Worm (Caenorhabditis elegans): ENCODE results near the gene T26G10.1.

Gene T26G10.1

DNA sequence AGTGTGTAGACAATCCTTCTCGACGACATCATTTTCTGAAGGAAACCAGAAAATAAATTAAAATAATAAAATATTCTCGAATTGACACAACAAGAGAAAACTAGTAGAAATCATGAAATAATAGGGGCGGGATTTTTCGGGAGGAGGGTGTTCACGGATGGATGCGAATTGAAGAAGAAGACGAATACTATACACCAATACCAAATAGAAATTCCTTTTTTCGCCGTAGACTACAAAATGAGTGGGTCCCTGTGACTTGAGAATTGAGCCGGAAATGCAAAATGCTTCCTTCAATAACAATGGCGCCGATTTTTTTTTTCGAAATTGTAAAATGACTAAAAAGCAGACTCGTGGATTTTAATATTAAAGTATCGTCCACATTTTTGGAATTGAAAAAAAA is 5.4 kb downstream of the T26G10.1 start, which contains the start of gene nlp-48:
Gene nlp-48, minus strand, starts transcription at position 101 of the 400 bp plus-strand sequence.
- no peak for TF ChIP-seq sem-4 (tag; optimal IDR thresholded peaks at IDR 0.05)
- TF ChIP-seq peb-1 (tag; optimal IDR thresholded peaks at IDR 0.05) = no peak
- no peak for TF ChIP-seq ztf-1 (GFP tag; conservative IDR thresholded peaks at IDR 0.05)

DNA sequence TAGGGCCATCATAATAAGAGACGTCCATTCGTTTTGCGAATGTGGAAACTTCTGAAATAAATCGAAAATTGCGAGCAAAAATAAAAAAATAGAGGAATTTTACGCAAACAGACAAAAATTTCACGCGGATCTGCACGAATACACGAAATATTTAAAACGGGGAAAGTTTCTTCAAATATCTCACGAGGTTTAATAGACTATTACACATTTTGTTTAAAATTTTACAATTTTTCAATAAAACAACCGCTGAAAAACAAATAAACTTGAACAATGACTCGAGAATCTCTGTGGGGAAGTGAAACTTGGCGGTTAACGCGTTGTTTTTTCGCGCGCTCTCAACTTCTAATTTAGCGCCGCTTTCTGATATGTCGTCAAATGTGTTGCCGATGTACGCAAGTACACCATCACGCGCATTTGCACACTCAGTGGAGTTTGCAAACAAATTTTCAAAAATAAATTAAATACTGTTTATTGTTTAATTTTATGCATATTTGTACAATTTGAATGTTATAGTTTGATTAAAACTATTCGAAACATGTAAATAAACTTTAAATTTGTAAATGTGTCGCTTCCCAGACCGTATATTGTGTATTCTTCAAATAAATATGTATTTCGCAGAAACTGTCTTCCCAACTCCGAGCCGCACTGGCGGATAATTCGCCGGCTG is 13.2 kb downstream of the T26G10.1 start, which contains the start of the genes gpr-2 and rgr-1:
Gene gpr-2, minus strand, starts transcription at position 51 of the 667 bp plus-strand sequence.
Gene rgr-1, plus strand, starts transcription at position 617 of the 667 bp plus-strand sequence.
- TF ChIP-seq lin-13 (GFP tag; optimal IDR thresholded peaks at IDR 0.05) = peak; percentile 11
- no peak for TF ChIP-seq nhr-77 (tag; optimal IDR thresholded peaks at IDR 0.05)
- no peak for TF ChIP-seq sma-9 (GFP tag; optimal IDR thresholded peaks at IDR 0.05)
- TF ChIP-seq sma-9 (tag; optimal IDR thresholded peaks at IDR 0.05) = no peak
- TF ChIP-seq gmeb-1 (tag; optimal IDR thresholded peaks at IDR 0.05) = peak; percentile 82
- TF ChIP-seq nhr-129 (tag; optimal IDR thresholded peaks at IDR 0.05) = peak; percentile 32
- TF ChIP-seq nhr-6 (tag; optimal IDR thresholded peaks at IDR 0.05) = no peak
- no peak for TF ChIP-seq nhr-23 (tag; optimal IDR thresholded peaks at IDR 0.05)
- no peak for TF ChIP-seq peb-1 (tag; optimal IDR thresholded peaks at IDR 0.05)
- no peak for TF ChIP-seq nhr-21 (tag; optimal IDR thresholded peaks at IDR 0.05)
- no peak for TF ChIP-seq unc-62 (GFP tag; optimal IDR thresholded peaks at IDR 0.05)
- TF ChIP-seq unc-55 (GFP tag; optimal IDR thresholded peaks at IDR 0.05) = peak; percentile 52
- TF ChIP-seq lsy-2 (tag; optimal IDR thresholded peaks at IDR 0.05) = peak in 1 of 2 experiments; percentile 33
- TF ChIP-seq zag-1 (tag; optimal IDR thresholded peaks at IDR 0.05) = no peak
- no peak for TF ChIP-seq nhr-11 (tag; optimal IDR thresholded peaks at IDR 0.05)
- no peak for TF ChIP-seq ztf-1 (GFP tag; conservative IDR thresholded peaks at IDR 0.05)
- peak; percentile 12 for TF ChIP-seq lin-11 (tag; optimal IDR thresholded peaks at IDR 0.05)
- no peak for TF ChIP-seq nhr-237 (tag; optimal IDR thresholded peaks at IDR 0.05)
- TF ChIP-seq nhr-10 (tag; optimal IDR thresholded peaks at IDR 0.05) = no peak
- TF ChIP-seq mab-5 (tag; optimal IDR thresholded peaks at IDR 0.05) = no peak

DNA sequence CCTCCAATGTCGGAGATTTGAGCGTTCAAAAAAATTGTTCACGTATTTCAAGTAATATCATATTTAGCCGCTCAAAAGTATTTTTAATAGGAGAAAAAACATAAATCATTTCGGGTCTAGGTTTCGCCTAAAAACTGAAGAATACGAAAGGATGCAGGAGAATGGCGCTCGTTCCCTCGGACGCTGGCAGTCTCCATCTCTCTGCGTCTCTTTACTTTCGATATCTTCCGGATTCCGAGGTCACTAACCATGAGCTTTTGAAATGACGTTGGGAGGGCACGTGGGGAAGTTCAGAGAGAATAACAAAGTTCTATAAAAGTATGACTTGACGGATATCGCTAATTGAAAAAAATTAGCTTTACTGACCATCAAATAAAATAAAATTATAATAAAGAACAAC is 15.5 kb downstream of the T26G10.1 start:
- TF ChIP-seq nhr-21 (tag; optimal IDR thresholded peaks at IDR 0.05) = no peak
- peak in 1 of 2 experiments; percentile 58 for TF ChIP-seq lsy-2 (tag; optimal IDR thresholded peaks at IDR 0.05)
- peak; percentile 12 for TF ChIP-seq crh-2 (tag; optimal IDR thresholded peaks at IDR 0.05)
- TF ChIP-seq nhr-129 (tag; optimal IDR thresholded peaks at IDR 0.05) = peak; percentile 38
- TF ChIP-seq unc-55 (GFP tag; optimal IDR thresholded peaks at IDR 0.05) = peak; percentile 14
- TF ChIP-seq sma-9 (GFP tag; optimal IDR thresholded peaks at IDR 0.05) = peak; percentile 1
- TF ChIP-seq sma-9 (tag; optimal IDR thresholded peaks at IDR 0.05) = no peak
- no peak for TF ChIP-seq ztf-11 (tag; optimal IDR thresholded peaks at IDR 0.05)
- peak; percentile 22 to 67 for TF ChIP-seq mdl-1 (tag; optimal IDR thresholded peaks at IDR 0.05)
- TF ChIP-seq ztf-4 (tag; optimal IDR thresholded peaks at IDR 0.05) = no peak

DNA sequence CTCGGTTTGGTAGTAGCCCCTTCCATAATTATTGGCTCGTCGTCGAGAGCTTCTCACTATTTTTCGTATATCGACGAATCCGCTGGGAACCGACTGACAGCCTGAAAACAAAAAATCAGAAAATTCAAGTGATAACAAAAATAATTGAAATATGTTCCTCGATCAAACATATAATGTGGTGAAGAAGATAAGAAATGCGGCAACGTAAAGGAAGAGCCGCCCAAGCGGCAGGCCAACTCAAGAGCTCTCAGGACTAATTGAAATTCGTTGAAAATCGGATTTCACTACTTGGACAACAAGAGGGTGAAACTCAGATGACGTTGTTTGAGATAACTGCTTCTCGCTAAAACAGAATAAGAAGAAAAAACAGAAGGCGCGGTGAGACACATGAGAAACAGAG is 16.4 kb downstream of the T26G10.1 start, which contains the start of gene slc-17.2:
Gene slc-17.2, minus strand, starts transcription at position 101 of the 400 bp plus-strand sequence.
- TF ChIP-seq nhr-11 (tag; optimal IDR thresholded peaks at IDR 0.05) (no peak), lin-11 (tag; optimal IDR thresholded peaks at IDR 0.05) (peak; percentile 5)

DNA sequence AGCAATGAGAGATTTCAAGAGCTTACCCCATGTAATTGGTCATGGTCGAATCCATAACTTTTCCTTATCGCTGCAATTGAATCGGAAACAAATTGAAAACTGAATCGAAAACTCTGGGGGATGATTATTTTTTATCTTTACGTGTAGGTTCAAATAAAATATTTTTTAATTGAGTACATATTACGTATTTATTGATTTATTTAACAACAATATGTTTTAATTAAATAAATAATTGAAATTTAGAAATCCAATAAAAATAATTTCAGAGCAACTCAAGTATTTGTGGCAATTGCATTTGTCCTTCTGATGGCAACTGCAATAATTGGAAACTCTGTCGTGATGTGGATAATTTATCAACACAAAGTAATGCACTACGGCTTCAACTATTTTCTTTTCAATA is 20.9 kb downstream of the T26G10.1 start, which contains the start of gene C38C10.3:
Gene C38C10.3, minus strand, starts transcription at position 101 of the 400 bp plus-strand sequence.
- no peak for TF ChIP-seq Y55F3AM.14 (GFP tag; optimal IDR thresholded peaks at IDR 0.05)
- no peak for TF ChIP-seq C34F6.9 (tag; optimal IDR thresholded peaks at IDR 0.05)
- TF ChIP-seq nhr-11 (tag; optimal IDR thresholded peaks at IDR 0.05) = no peak
- TF ChIP-seq elt-1 (tag; optimal IDR thresholded peaks at IDR 0.05) = no peak
- TF ChIP-seq crh-2 (tag; optimal IDR thresholded peaks at IDR 0.05) = no peak

DNA sequence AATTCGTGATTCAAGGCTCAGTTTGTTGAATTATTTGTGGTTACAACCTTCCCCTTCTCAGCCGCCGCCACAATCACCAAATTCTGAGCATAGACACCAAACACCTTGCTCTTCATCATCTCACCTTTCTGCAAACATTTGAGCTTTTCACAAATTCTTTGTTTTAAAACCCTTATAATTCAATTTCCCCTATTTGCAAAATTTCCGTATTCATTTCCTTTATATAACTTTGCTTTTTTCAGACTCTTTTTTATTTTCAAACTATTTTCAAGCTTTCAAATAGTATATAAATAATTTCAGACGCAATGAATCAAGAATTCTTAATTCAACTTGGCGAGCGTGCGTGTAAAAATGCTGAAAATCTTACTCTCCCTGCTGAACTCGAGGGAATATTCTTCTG is 22.9 kb downstream of the T26G10.1 start, which contains the start of gene tkr-1:
Gene tkr-1, plus strand, starts transcription at position 301 of the 400 bp plus-strand sequence.
- TF ChIP-seq ama-1 (optimal IDR thresholded peaks at IDR 0.05) = no peak

DNA sequence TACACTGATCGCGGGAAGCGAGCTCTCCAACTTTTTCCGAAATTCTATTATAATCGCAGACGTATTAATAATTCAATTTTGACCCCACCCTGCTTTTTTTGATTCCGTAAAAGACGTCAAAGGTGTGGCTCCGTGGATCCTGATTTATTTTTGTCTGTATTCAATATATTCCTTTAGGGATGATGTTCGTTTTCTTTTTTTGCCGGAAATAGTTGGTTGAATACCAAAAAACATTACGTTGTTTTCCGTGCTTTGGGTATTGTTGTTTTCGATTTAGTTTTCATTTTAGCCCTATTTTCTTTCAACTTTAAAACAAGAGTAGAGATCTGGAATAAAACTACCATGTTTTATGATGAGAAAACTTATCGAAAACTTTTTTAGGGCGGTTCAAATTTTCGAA is 29.7 kb downstream of the T26G10.1 start:
- TF ChIP-seq sem-4 (tag; optimal IDR thresholded peaks at IDR 0.05) = no peak
- no peak for TF ChIP-seq ztf-1 (GFP tag; conservative IDR thresholded peaks at IDR 0.05)
- no peak for TF ChIP-seq lin-13 (GFP tag; optimal IDR thresholded peaks at IDR 0.05)
- TF ChIP-seq nhr-21 (tag; optimal IDR thresholded peaks at IDR 0.05) = no peak
- no peak for TF ChIP-seq dmd-4 (tag; optimal IDR thresholded peaks at IDR 0.05)
- no peak for TF ChIP-seq lin-39 (tag; optimal IDR thresholded peaks at IDR 0.05)
